Worm (Caenorhabditis elegans) whole organism, L4 larva: ENCODE results near the gene C43F9.5.

Experiments
- F10B5.3 ChIP-seq: sonication (generic microtip); optimal IDR thresholded peaks from 2 replicates; lab custom pipeline; 2016; ENCODE audit warnings: mild to moderate bottlenecking, missing genetic modification characterization, missing compliant biosample characterization
- F26F4.8 ChIP-seq: fragments of 200-800 bp; sonication (Bioruptor generic); conservative IDR thresholded peaks from 2 replicates; pipeline ENCODE4 v1.3.6; 2022; ENCODE audit warnings: missing genetic modification characterization, missing compliant biosample characterization
- T20F7.1 ChIP-seq: fragments of 200-800 bp; sonication (Bioruptor generic); optimal IDR thresholded peaks from 2 replicates; lab custom pipeline; 2018; ENCODE audit warnings: mild to moderate bottlenecking, missing genetic modification characterization, missing compliant biosample characterization
- Y105C5A.15 ChIP-seq: fragments of 200-800 bp; sonication (Bioruptor generic); IDR thresholded peaks from 2 replicates; pipeline ENCODE4 v1.3.6; 2022; ENCODE audit warnings: missing genetic modification characterization, missing compliant biosample characterization
- aha-1 ChIP-seq: fragments of 150-350 bp; peaks from one replicate; lab custom pipeline; 2014; ENCODE audit warnings: missing biosample characterization, missing genetic modification characterization
- attf-4 ChIP-seq: sonication (generic microtip); optimal IDR thresholded peaks from 3 replicates; lab custom pipeline; 2017; ENCODE audit warnings: missing biosample characterization, missing genetic modification characterization
- ceh-20 ChIP-seq: fragments of 200-800 bp; sonication (Bioruptor generic); IDR thresholded peaks from 2 replicates; pipeline ENCODE4 v1.3.6; 2022; ENCODE audit warnings: missing genetic modification reagents, missing genetic modification characterization, missing compliant biosample characterization
- ceh-32 ChIP-seq: sonication (generic microtip); optimal IDR thresholded peaks from 2 replicates; lab custom pipeline; 2016; ENCODE audit warnings: mild to moderate bottlenecking, missing genetic modification characterization, missing compliant biosample characterization; ENCODE audit not compliant: poor library complexity
- cey-2 ChIP-seq: sonication (generic microtip); optimal IDR thresholded peaks from 3 replicates; lab custom pipeline; 2017; ENCODE audit warnings: missing genetic modification characterization, mild to moderate bottlenecking, missing compliant biosample characterization, antibody characterized with exemption, borderline replicate concordance; ENCODE audit not compliant: insufficient read depth
- ctbp-1 ChIP-seq: fragments of 200-800 bp; sonication (Bioruptor generic); IDR thresholded peaks from 2 replicates; pipeline ENCODE4 v1.3.6; 2022; ENCODE audit warnings: missing genetic modification reagents, missing genetic modification characterization, missing compliant biosample characterization
- daf-16 ChIP-seq, 3 experiments: sonication (generic microtip); optimal IDR thresholded peaks; 2 replicates each; lab custom pipeline; 2016 to 2017; ENCODE audit warnings: missing genetic modification characterization in 3 of 3, missing genetic modification reagents in 3 of 3, mild to moderate bottlenecking in 2 of 3, missing compliant biosample characterization in 2 of 3, missing biosample characterization in 1 of 3, moderate library complexity in 1 of 3
- daf-19 ChIP-seq: fragments of 200-800 bp; sonication (Bioruptor generic); conservative IDR thresholded peaks from 2 replicates; pipeline ENCODE4 v1.3.6; 2022; ENCODE audit warnings: missing genetic modification characterization, missing compliant biosample characterization
- dmd-6 ChIP-seq: fragments of 200-800 bp; sonication (Bioruptor generic); IDR thresholded peaks from 2 replicates; pipeline ENCODE4 v1.3.6; 2022; ENCODE audit warnings: missing genetic modification reagents, missing genetic modification characterization, missing compliant biosample characterization
- dve-1 ChIP-seq: sonication (generic microtip); optimal IDR thresholded peaks from 2 replicates; lab custom pipeline; 2017; ENCODE audit warnings: antibody characterized with exemption, mild to moderate bottlenecking, missing genetic modification characterization, missing compliant biosample characterization; ENCODE audit not compliant: insufficient read depth
- egl-43 ChIP-seq: fragments of 200-800 bp; sonication (Bioruptor generic); IDR thresholded peaks from 2 replicates; pipeline ENCODE4 v1.3.6; 2022; ENCODE audit warnings: missing genetic modification reagents, missing genetic modification characterization, missing compliant biosample characterization
- hif-1 ChIP-seq, 2 experiments: sonication (generic microtip); optimal IDR thresholded peaks; 2 replicates each; lab custom pipeline; 2016 to 2017; ENCODE audit warnings: missing compliant biosample characterization in 2 of 2, missing genetic modification characterization in 2 of 2, missing genetic modification reagents in 2 of 2, missing genotype in 2 of 2, mild to moderate bottlenecking in 1 of 2
- hlh-11 ChIP-seq: fragments of 200-800 bp; sonication (Bioruptor generic); optimal IDR thresholded peaks from 2 replicates; lab custom pipeline; 2018; ENCODE audit warnings: mild to moderate bottlenecking, missing genetic modification characterization, missing compliant biosample characterization
- lin-15B ChIP-seq: fragments of 150-350 bp; sonication (generic microtip); optimal IDR thresholded peaks from 3 replicates; lab custom pipeline; 2014; ENCODE audit warnings: missing biosample characterization, missing genetic modification characterization
- lsy-2 ChIP-seq, 2 experiments: fragments of 150-350 bp in 1 of 2; sonication (generic microtip) in 1 of 2; optimal IDR thresholded peaks; 2 replicates each; lab custom pipeline; 2014 to 2017; ENCODE audit warnings: missing biosample characterization in 2 of 2, missing genetic modification characterization in 2 of 2
- mdl-1 ChIP-seq, 2 experiments: fragments of 150-350 bp in 1 of 2; sonication (generic microtip) in 1 of 2; optimal IDR thresholded peaks; 2 replicates each; lab custom pipeline; 2014 to 2017; ENCODE audit warnings: missing biosample characterization in 2 of 2, missing genetic modification characterization in 2 of 2
- nhr-10 ChIP-seq: fragments of 150-350 bp; optimal IDR thresholded peaks from 2 replicates; lab custom pipeline; 2014; ENCODE audit warnings: missing biosample characterization, missing genetic modification characterization
- nhr-102 ChIP-seq: sonication (generic microtip); optimal IDR thresholded peaks from 2 replicates; lab custom pipeline; 2016; ENCODE audit warnings: mild to moderate bottlenecking, missing genetic modification characterization, moderate library complexity, missing compliant biosample characterization
- nhr-11 ChIP-seq: fragments of 150-350 bp; optimal IDR thresholded peaks from 2 replicates; lab custom pipeline; 2014; ENCODE audit warnings: missing biosample characterization, missing genetic modification characterization
- nhr-25 ChIP-seq: sonication (generic microtip); optimal IDR thresholded peaks from 2 replicates; lab custom pipeline; 2017; ENCODE audit warnings: missing genetic modification characterization, mild to moderate bottlenecking, missing compliant biosample characterization, antibody characterized with exemption, moderate library complexity, borderline replicate concordance; ENCODE audit not compliant: insufficient read depth
- nhr-28 ChIP-seq: fragments of 150-350 bp; optimal IDR thresholded peaks from 2 replicates; lab custom pipeline; 2014; ENCODE audit warnings: missing biosample characterization, missing genetic modification characterization
- nhr-42 ChIP-seq: fragments of 200-800 bp; sonication (Bioruptor generic); IDR thresholded peaks from 2 replicates; pipeline ENCODE4 v1.3.6; 2022; ENCODE audit warnings: missing genetic modification characterization, missing compliant biosample characterization
- nhr-48 ChIP-seq: sonication (generic microtip); optimal IDR thresholded peaks from 2 replicates; lab custom pipeline; 2016; ENCODE audit warnings: mild to moderate bottlenecking, missing genetic modification characterization, missing compliant biosample characterization
- nhr-77 ChIP-seq: fragments of 150-350 bp; optimal IDR thresholded peaks from 2 replicates; lab custom pipeline; 2014; ENCODE audit warnings: missing biosample characterization, missing genetic modification characterization
- php-3 ChIP-seq: fragments of 200-800 bp; sonication (Bioruptor generic); IDR thresholded peaks from 2 replicates; pipeline ENCODE4 v1.3.6; 2022; ENCODE audit warnings: missing genetic modification reagents, missing genetic modification characterization, missing compliant biosample characterization
- pqm-1 ChIP-seq: sonication (generic microtip); optimal IDR thresholded peaks from 2 replicates; lab custom pipeline; 2017; ENCODE audit warnings: missing biosample characterization, missing genetic modification characterization
- snpc-1.2 ChIP-seq: fragments of 200-800 bp; sonication (Bioruptor generic); IDR thresholded peaks from 2 replicates; pipeline ENCODE4 v1.3.6; 2022; ENCODE audit warnings: missing genetic modification reagents, missing genetic modification characterization, missing compliant biosample characterization
- snpc-4 ChIP-seq: fragments of 150-350 bp; optimal IDR thresholded peaks from 2 replicates; lab custom pipeline; 2014; ENCODE audit warnings: missing biosample characterization, missing genetic modification characterization
- spr-3 ChIP-seq: fragments of 200-800 bp; sonication (Bioruptor generic); optimal IDR thresholded peaks from 2 replicates; lab custom pipeline; 2018; ENCODE audit warnings: mild to moderate bottlenecking, missing genetic modification characterization, missing compliant biosample characterization
- tra-1 ChIP-seq: fragments of 200-800 bp; sonication (Bioruptor generic); IDR thresholded peaks from 2 replicates; pipeline ENCODE4 v1.3.6; 2022; ENCODE audit warnings: missing genetic modification reagents, missing genetic modification characterization, missing compliant biosample characterization
- unc-130 ChIP-seq: sonication (generic microtip); optimal IDR thresholded peaks from 2 replicates; lab custom pipeline; 2016; ENCODE audit warnings: missing genetic modification reagents, missing genetic modification characterization, missing compliant biosample characterization
- zfp-2 ChIP-seq: sonication (generic microtip); optimal IDR thresholded peaks from 2 replicates; lab custom pipeline; 2016; ENCODE audit warnings: mild to moderate bottlenecking, missing genetic modification characterization, missing compliant biosample characterization
- zfp-3 ChIP-seq: fragments of 200-800 bp; sonication (Bioruptor generic); conservative IDR thresholded peaks from 2 replicates; pipeline ENCODE4 v1.3.6; 2022; ENCODE audit warnings: missing genetic modification reagents, missing genetic modification characterization, missing compliant biosample characterization
- zip-2 ChIP-seq: fragments of 150-350 bp; optimal IDR thresholded peaks from 2 replicates; lab custom pipeline; 2014; ENCODE audit warnings: missing biosample characterization, missing genetic modification characterization

Gene C43F9.5

DNA sequence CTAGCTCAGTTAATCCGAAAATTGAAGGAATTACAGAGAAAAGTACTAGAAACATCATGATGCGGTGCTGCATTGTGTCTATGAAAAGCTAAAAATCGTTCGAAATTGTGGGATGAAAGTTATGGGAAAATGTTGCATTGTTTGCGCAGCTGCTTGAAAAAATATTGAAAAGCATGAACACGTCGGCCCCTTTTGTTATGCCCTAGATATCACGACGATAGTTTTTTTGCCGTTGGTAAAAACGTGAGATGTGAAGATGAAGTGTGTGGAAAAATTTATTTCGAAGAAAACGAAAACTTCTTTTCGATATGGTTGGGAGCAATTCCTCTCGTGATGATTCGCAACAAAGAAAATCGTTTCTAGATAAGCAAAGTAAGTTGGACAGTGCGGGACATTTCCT, at the start of gene C43F9.5, which contains the start of gene nkb-2:
Gene C43F9.5 (minus strand): TSS at position 101 of the 400 bp plus-strand sequence.
Gene nkb-2 (plus strand): TSS at position 277 of the 400 bp plus-strand sequence.
- TF ChIP-seq Y105C5A.15 (GFP tag; lab: Robert Waterston, UW) (no peak), nhr-25 (tag; lab: Kevin White, UChicago) (no peak), egl-43 (GFP tag; lab: Robert Waterston, UW) (no peak), zip-2 (tag; lab: Kevin White, UChicago) (no peak), hif-1 (tag; optimal IDR thresholded peaks at IDR 0.05; lab: Kevin White, UChicago) (no peak), pqm-1 (tag; lab: Kevin White, UChicago) (no peak), dmd-6 (no peak), tra-1 (GFP tag; lab: Robert Waterston, UW) (no peak), F10B5.3 (no peak), lin-15B (tag; lab: Kevin White, UChicago) (no peak), ceh-32 (tag; lab: Kevin White, UChicago) (no peak)

DNA sequence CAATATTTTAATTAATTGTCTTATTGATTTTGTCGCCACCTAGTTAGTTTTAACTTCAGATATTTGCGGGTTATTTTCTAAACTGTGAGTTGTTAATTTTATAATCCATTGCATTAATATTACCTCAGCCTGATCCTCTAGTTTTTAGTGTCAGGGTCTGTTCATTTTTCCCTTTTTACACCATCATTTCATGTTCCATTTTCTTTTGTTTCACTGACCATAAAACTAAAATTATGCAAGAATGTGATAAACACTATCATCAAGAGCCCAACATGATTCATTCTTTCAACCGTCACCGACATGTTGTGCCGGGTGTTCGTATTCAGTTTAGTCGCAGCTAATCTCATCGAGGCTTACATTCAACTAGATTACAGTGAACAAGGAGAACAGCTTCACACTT, 48.4 kb upstream of the C43F9.5 start, which contains the start of gene F56C4.2:
Gene F56C4.2 (plus strand): TSS at position 301 of the 400 bp plus-strand sequence.
- TF ChIP-seq aha-1 (peak; percentile 65), zfp-2 (tag; lab: Kevin White, UChicago) (no peak), snpc-1.2 (GFP tag; lab: Robert Waterston, UW) (no peak)

ce11 chrIV:10636649-10637048, 46.1 kb upstream of the C43F9.5 start, which contains the start of gene F56C4.1:
Gene F56C4.1 (plus strand): TSS chrIV:10636949.
- no peak for TF ChIP-seq spr-3 (GFP tag; lab: Kevin White, UChicago)
- TF ChIP-seq zfp-3 (GFP tag; lab: Robert Waterston, UW) = no peak
- no peak for TF ChIP-seq F26F4.8
- no peak for TF ChIP-seq nhr-102 (tag; lab: Kevin White, UChicago)
- TF ChIP-seq nhr-11 (tag; lab: Kevin White, UChicago) = no peak
- TF ChIP-seq lsy-2 (tag; optimal IDR thresholded peaks at IDR 0.05; lab: Kevin White, UChicago) = no peak
- TF ChIP-seq snpc-1.2 (GFP tag; lab: Robert Waterston, UW) = no peak
- TF ChIP-seq unc-130 (GFP tag; lab: Kevin White, UChicago) = no peak
- TF ChIP-seq ctbp-1 (GFP tag; lab: Robert Waterston, UW) = no peak
- TF ChIP-seq hif-1 (tag; optimal IDR thresholded peaks at IDR 0.05; lab: Kevin White, UChicago) = no peak
- no peak for TF ChIP-seq daf-19 (GFP tag; lab: Robert Waterston, UW)
- TF ChIP-seq, all 104 proteins: peak for 0

DNA sequence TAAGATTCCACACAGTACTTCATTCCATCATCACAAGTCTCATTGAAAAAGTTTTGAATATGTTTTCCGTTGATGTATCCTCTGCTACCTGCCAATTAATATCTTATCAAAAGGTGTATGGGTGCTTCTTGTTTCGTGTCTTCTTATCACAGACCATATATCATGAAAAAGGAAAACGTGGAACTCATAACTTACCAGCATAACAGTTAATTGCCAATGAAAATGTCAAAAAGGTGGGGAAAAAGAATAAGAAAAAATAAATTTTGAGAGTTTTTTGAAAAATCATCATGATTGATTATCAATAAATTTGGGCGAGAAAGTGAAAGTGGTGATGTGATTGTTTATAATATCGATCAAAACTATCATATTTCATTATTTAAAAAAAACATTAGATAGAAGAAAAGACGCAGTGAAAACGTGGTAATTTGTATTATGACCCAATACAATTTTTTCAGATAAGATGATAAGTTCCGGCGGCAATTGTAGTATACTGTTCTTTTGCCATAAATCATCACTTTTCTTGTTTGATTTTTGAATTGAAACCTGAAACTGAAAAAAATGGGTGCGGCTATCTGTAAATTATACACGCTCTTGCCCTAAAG, 40.5 kb upstream of the C43F9.5 start, which contains the start of gene F56C4.4:
Gene F56C4.4 (minus strand): TSS at position 315 of the 602 bp plus-strand sequence.
- TF ChIP-seq nhr-42 (no peak), mdl-1 (tag; optimal IDR thresholded peaks at IDR 0.05; lab: Kevin White, UChicago) (no peak), cey-2 (peak; percentile 32), attf-4 (no peak), nhr-10 (tag; lab: Kevin White, UChicago) (no peak), daf-16 (GFP tag; optimal IDR thresholded peaks at IDR 0.05; lab: Kevin White, UChicago) (peak in 1 of 2 experiments; percentile 27), daf-16 (tag; optimal IDR thresholded peaks at IDR 0.05; lab: Kevin White, UChicago) (peak; percentile 53), php-3 (GFP tag; lab: Robert Waterston, UW) (peak; percentile 95), dmd-6 (peak; percentile 80), aha-1 (peak; percentile 20), snpc-4 (tag; lab: Kevin White, UChicago) (no peak), hlh-11 (peak; percentile 69), pqm-1 (tag; lab: Kevin White, UChicago) (peak; percentile 35), ceh-20 (GFP tag; lab: Robert Waterston, UW) (peak; percentile 76), nhr-77 (tag; lab: Kevin White, UChicago) (peak; percentile 30), T20F7.1 (GFP tag; lab: Kevin White, UChicago) (peak; percentile 53), nhr-48 (tag; lab: Kevin White, UChicago) (peak; percentile 61), dve-1 (peak; percentile 58), nhr-28 (peak; percentile 54)
